Worm (Caenorhabditis elegans): ENCODE measurements around the gene C55C3.4.

Gene C55C3.4

DNA sequence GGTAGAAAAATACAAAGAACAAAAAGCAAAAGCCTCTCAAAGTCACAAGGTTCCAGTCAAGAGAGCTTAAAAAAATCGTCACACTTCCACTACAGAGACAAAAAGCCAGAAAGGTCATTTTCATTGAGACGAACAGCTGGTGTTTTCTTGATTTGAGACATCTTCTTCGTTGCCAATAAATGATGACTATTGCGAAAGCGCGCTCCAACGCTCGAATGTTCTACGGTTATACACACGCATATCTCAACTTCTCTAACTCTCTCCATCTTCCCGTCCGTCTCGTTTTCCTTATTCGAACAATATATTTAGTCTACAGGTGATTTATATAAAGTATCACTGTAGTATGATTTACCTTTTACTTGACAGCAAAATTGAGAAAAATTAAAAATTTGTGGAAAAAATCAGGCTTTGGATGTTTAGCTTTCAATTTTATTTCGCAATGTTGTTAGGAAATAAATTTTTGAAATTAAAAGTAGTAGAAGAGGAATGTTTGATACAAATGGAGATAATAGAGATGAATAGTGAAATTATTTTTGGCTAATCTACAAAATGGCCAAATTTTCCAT lies 12.5 kb downstream of the C55C3.4 start:
- no peak for TF ChIP-seq tab-1 (GFP tag; IDR thresholded peaks at IDR 0.05)
- TF ChIP-seq ref-1 (GFP tag; conservative IDR thresholded peaks at IDR 0.05) = no peak
- TF ChIP-seq ztf-29 (GFP tag; IDR thresholded peaks at IDR 0.05) = no peak
- no peak for TF ChIP-seq ztf-23 (GFP tag; IDR thresholded peaks at IDR 0.05)
- no peak for TF ChIP-seq med-1 (GFP tag; optimal IDR thresholded peaks at IDR 0.05; ENCODE audit: insufficient read depth)
- TF ChIP-seq T22C8.4 (GFP tag; IDR thresholded peaks at IDR 0.05) = no peak
- no peak for TF ChIP-seq klf-2 (GFP tag; conservative IDR thresholded peaks at IDR 0.05)
- TF ChIP-seq flt-1 (GFP tag; IDR thresholded peaks at IDR 0.05) = no peak
- TF ChIP-seq cog-1 (tag; optimal IDR thresholded peaks at IDR 0.05) = no peak

ce11 chrIV:5664375-5665004 lies 13.5 kb downstream of the C55C3.4 start, which contains the start of gene bec-1:
TSS of gene bec-1 (minus strand) at chrIV:5664425.
- TF ChIP-seq ref-1 (GFP tag; conservative IDR thresholded peaks at IDR 0.05) (no peak), tab-1 (GFP tag; IDR thresholded peaks at IDR 0.05) (no peak), flt-1 (GFP tag; IDR thresholded peaks at IDR 0.05) (no peak)

ce11 chrIV:5662886-5663285 lies 15.1 kb downstream of the C55C3.4 start:
- TF ChIP-seq tab-1 (GFP tag; IDR thresholded peaks at IDR 0.05) (no peak), T22C8.4 (GFP tag; IDR thresholded peaks at IDR 0.05) (no peak), med-1 (GFP tag; optimal IDR thresholded peaks at IDR 0.05; ENCODE audit: insufficient read depth) (no peak), cog-1 (tag; optimal IDR thresholded peaks at IDR 0.05) (no peak), flt-1 (GFP tag; IDR thresholded peaks at IDR 0.05) (no peak), klf-2 (GFP tag; conservative IDR thresholded peaks at IDR 0.05) (no peak), ref-1 (GFP tag; conservative IDR thresholded peaks at IDR 0.05) (no peak)

ce11 chrIV:5662073-5662472 lies 15.9 kb downstream of the C55C3.4 start:
- TF ChIP-seq med-1 (GFP tag; optimal IDR thresholded peaks at IDR 0.05; ENCODE audit: insufficient read depth) = no peak
- TF ChIP-seq tab-1 (GFP tag; IDR thresholded peaks at IDR 0.05) = no peak
- TF ChIP-seq ztf-29 (GFP tag; IDR thresholded peaks at IDR 0.05) = no peak
- no peak for TF ChIP-seq ref-1 (GFP tag; conservative IDR thresholded peaks at IDR 0.05)
- TF ChIP-seq klf-2 (GFP tag; conservative IDR thresholded peaks at IDR 0.05) = no peak
- no peak for TF ChIP-seq flt-1 (GFP tag; IDR thresholded peaks at IDR 0.05)
- no peak for TF ChIP-seq T22C8.4 (GFP tag; IDR thresholded peaks at IDR 0.05)

- TF ChIP-seq cog-1 (tag; optimal IDR thresholded peaks at IDR 0.05) (no peak), ztf-23 (GFP tag; IDR thresholded peaks at IDR 0.05) (no peak), ztf-29 (GFP tag; IDR thresholded peaks at IDR 0.05) (no peak), ref-1 (GFP tag; conservative IDR thresholded peaks at IDR 0.05) (no peak), T22C8.4 (GFP tag; IDR thresholded peaks at IDR 0.05) (no peak), tab-1 (GFP tag; IDR thresholded peaks at IDR 0.05) (no peak), flt-1 (GFP tag; IDR thresholded peaks at IDR 0.05) (no peak), med-1 (GFP tag; optimal IDR thresholded peaks at IDR 0.05; ENCODE audit: insufficient read depth) (no peak), klf-2 (GFP tag; conservative IDR thresholded peaks at IDR 0.05) (no peak)
Observed at ce11 chrIV:5660239-5660638, 17.7 kb downstream of the C55C3.4 start, which contains the start of gene skn-1. TSS of gene skn-1 (minus strand) at chrIV:5660384.

ce11 chrIV:5659461-5659860 lies 18.5 kb downstream of the C55C3.4 start:
- TF ChIP-seq klf-2 (GFP tag; conservative IDR thresholded peaks at IDR 0.05) (no peak), ztf-29 (GFP tag; IDR thresholded peaks at IDR 0.05) (no peak), T22C8.4 (GFP tag; IDR thresholded peaks at IDR 0.05) (no peak), tab-1 (GFP tag; IDR thresholded peaks at IDR 0.05) (no peak), flt-1 (GFP tag; IDR thresholded peaks at IDR 0.05) (no peak), cog-1 (tag; optimal IDR thresholded peaks at IDR 0.05) (no peak), ref-1 (GFP tag; conservative IDR thresholded peaks at IDR 0.05) (no peak), med-1 (GFP tag; optimal IDR thresholded peaks at IDR 0.05; ENCODE audit: insufficient read depth) (no peak), ztf-23 (GFP tag; IDR thresholded peaks at IDR 0.05) (no peak)

ce11 chrIV:5658897-5659296 lies 19.0 kb downstream of the C55C3.4 start:
- TF ChIP-seq T22C8.4 (GFP tag; IDR thresholded peaks at IDR 0.05) = no peak
- TF ChIP-seq med-1 (GFP tag; optimal IDR thresholded peaks at IDR 0.05; ENCODE audit: insufficient read depth) = no peak
- TF ChIP-seq ztf-29 (GFP tag; IDR thresholded peaks at IDR 0.05) = no peak
- no peak for TF ChIP-seq tab-1 (GFP tag; IDR thresholded peaks at IDR 0.05)
- TF ChIP-seq ztf-23 (GFP tag; IDR thresholded peaks at IDR 0.05) = no peak
- no peak for TF ChIP-seq cog-1 (tag; optimal IDR thresholded peaks at IDR 0.05)
- TF ChIP-seq flt-1 (GFP tag; IDR thresholded peaks at IDR 0.05) = no peak
- no peak for TF ChIP-seq klf-2 (GFP tag; conservative IDR thresholded peaks at IDR 0.05)
- no peak for TF ChIP-seq ref-1 (GFP tag; conservative IDR thresholded peaks at IDR 0.05)

DNA sequence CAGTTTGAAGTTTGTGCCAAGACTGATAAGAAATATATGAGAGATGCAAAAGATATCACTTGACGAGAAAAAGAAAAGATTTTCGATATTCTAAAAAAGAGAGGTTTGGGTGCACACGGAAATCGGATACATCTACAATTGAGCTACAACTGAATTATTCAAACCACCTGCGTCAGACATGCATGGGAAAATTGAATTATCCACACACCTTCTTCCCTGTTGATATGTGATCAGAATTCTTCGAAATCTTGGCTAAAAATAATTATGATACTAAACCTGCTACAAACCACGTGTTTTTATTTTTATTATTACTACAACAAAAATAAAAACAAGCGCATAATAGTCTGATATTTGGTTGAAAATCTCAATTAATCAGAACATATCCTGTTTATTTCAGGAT lies 19.7 kb downstream of the C55C3.4 start:
- TF ChIP-seq T22C8.4 (GFP tag; IDR thresholded peaks at IDR 0.05) = no peak
- TF ChIP-seq tab-1 (GFP tag; IDR thresholded peaks at IDR 0.05) = no peak
- TF ChIP-seq klf-2 (GFP tag; conservative IDR thresholded peaks at IDR 0.05) = no peak
- no peak for TF ChIP-seq ztf-29 (GFP tag; IDR thresholded peaks at IDR 0.05)
- TF ChIP-seq med-1 (GFP tag; optimal IDR thresholded peaks at IDR 0.05; ENCODE audit: insufficient read depth) = no peak
- TF ChIP-seq ztf-23 (GFP tag; IDR thresholded peaks at IDR 0.05) = no peak
- no peak for TF ChIP-seq ref-1 (GFP tag; conservative IDR thresholded peaks at IDR 0.05)
- TF ChIP-seq cog-1 (tag; optimal IDR thresholded peaks at IDR 0.05) = no peak
- TF ChIP-seq flt-1 (GFP tag; IDR thresholded peaks at IDR 0.05) = no peak

DNA sequence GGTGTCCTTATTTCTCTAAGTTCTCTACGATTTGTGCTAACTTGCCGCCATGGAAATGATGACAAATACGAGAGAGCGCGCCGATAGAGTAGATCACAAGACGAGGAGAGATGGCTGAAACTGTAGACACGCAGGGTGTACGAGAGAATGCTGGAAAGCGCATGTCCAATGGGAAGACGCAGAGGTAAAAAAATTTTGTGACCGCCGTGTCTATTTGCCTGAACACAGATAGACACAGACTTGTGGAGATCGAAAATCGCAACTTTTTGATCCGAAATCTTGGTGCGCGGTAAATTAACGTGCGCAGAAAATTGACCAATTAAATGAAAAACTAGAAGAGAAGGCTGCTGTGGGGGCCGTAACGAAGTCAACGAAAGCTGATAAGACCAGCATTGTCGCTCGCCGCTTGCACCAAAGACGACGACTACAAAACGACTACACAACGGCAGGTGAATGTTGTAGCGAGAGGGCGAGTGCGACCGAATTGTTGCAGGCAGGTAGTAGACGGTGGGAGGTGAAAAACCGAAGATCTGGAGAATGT lies 20.7 kb downstream of the C55C3.4 start:
- no peak for TF ChIP-seq klf-2 (GFP tag; conservative IDR thresholded peaks at IDR 0.05)
- peak; percentile 26 for TF ChIP-seq cog-1 (tag; optimal IDR thresholded peaks at IDR 0.05)
- no peak for TF ChIP-seq flt-1 (GFP tag; IDR thresholded peaks at IDR 0.05)

DNA sequence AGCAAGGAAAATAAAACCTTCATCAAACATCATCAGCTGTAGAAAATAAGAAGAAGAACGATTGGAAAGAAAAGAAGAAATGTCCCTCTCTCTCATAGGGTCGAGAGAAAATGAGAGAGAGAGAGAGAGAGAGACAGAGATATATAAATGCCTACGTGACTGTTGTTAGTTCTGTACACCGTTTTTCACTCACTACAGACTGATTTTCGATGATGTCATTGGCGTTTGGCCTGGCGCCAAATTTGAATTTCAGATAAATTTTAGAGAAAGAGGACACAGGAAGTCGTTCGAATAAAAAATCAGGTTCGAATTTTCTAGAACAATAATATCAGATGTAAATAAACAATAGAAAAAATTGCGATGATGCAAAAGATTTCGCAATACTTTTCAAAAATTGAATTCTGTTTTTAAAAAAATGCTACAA lies 22.0 kb downstream of the C55C3.4 start:
- TF ChIP-seq ztf-23 (GFP tag; IDR thresholded peaks at IDR 0.05) = no peak
